Fruit fly (Drosophila melanogaster): ENCODE measurements around the gene CG2444.

dm6 chrX:11723946-11724345 is 18.8 kb upstream of the CG2444 start, which contains the start of gene CG15221:
- TF ChIP-seq h (optimal IDR thresholded peaks at IDR 0.05) (no peak), Sin3A (optimal IDR thresholded peaks at IDR 0.05) (no peak)

Data from Kc167 (cell line).